Worm (Caenorhabditis elegans): ENCODE measurements around the gene B0336.12.

Gene B0336.12

DNA sequence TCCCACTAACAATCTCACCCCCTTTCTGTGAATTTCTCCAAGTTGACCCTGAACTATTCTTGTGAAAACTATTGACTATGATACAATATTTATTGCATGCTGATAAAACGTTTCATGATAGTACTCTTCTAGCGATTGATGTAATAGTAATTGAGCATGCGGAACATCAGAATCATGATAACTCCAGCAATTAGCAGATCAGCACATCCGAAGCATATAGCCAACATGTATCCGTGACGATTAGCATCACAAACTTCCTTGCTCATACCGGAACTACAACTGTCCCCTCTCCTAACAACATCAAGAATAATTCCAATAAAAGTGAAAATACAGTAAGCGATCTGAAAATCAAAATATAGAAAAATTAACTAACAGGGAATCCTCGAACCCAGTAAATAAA is 20.1 kb upstream of the B0336.12 start:
- TF ChIP-seq hmbx-1 (tag; optimal IDR thresholded peaks at IDR 0.05) (no peak), aly-1 (tag; optimal IDR thresholded peaks at IDR 0.05) (no peak), flt-1 (GFP tag; IDR thresholded peaks at IDR 0.05) (no peak), ets-7 (tag; optimal IDR thresholded peaks at IDR 0.05) (no peak), ceh-13 (GFP tag; optimal IDR thresholded peaks at IDR 0.05) (no peak), hnd-1 (tag; optimal IDR thresholded peaks at IDR 0.05) (no peak), sea-1 (GFP tag; conservative IDR thresholded peaks at IDR 0.05) (no peak), F13C5.2 (tag; optimal IDR thresholded peaks at IDR 0.05) (no peak), hmg-4 (GFP tag; optimal IDR thresholded peaks at IDR 0.05) (no peak)

DNA sequence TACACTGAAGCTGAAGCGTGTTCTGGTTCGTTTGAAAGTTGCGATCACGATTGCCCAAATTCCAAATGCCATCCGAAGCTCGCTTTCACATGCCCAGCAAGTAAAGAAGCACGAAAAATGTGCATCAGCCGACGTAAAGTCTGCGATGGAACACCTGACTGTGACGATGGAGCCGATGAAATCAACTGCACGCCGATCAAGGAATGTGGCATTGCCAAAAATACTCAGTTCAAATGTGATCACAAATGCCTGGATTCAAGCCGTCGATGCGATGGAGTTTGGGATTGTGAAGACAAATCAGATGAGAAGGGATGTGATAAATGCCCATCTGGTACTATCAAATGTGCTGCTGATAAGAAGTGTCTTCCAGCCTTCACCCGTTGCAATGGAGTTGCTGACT is 19.4 kb upstream of the B0336.12 start:
- TF ChIP-seq hmbx-1 (tag; optimal IDR thresholded peaks at IDR 0.05) (no peak), pes-1 (GFP tag; IDR thresholded peaks at IDR 0.05) (no peak), ceh-13 (GFP tag; optimal IDR thresholded peaks at IDR 0.05) (no peak), aly-1 (tag; optimal IDR thresholded peaks at IDR 0.05) (no peak), tbx-37 (GFP tag; conservative IDR thresholded peaks at IDR 0.05) (no peak), scrt-1 (GFP tag; IDR thresholded peaks at IDR 0.05) (no peak), flt-1 (GFP tag; IDR thresholded peaks at IDR 0.05) (no peak), ceh-36 (tag; optimal IDR thresholded peaks at IDR 0.05) (no peak), sea-1 (GFP tag; conservative IDR thresholded peaks at IDR 0.05) (no peak), tbx-11 (GFP tag; IDR thresholded peaks at IDR 0.05) (no peak), ets-7 (tag; optimal IDR thresholded peaks at IDR 0.05) (no peak), hnd-1 (tag; optimal IDR thresholded peaks at IDR 0.05) (no peak), tra-4 (tag; optimal IDR thresholded peaks at IDR 0.05) (no peak), ama-1 (optimal IDR thresholded peaks at IDR 0.05) (no peak), B0310.2 (tag; optimal IDR thresholded peaks at IDR 0.05) (no peak), F13C5.2 (tag; optimal IDR thresholded peaks at IDR 0.05) (no peak), hmg-4 (GFP tag; optimal IDR thresholded peaks at IDR 0.05) (no peak)

DNA sequence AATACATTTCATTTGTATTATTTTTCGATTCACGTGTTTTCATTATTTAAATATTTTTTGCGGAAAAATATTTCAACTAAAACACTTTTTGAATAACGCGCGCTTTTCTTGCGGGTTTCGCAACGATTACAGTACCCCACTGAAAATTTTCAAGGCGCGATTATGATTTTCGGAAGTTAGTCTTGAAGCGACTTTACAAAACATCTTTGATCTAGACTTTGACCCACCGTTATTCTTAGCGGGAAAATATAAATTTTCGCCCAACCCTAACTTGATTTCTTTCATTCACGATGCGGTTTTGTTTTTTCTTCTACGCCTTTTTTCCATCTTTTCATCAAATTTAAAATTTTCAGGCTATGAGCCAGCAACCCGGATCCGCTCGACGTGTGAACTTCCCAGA is 17.9 kb upstream of the B0336.12 start, which contains the start of gene egg-1:
Gene egg-1 (plus strand): TSS at position 354 of the 400 bp plus-strand sequence.
- TF ChIP-seq hmg-4 (GFP tag; optimal IDR thresholded peaks at IDR 0.05) (no peak), pes-1 (GFP tag; IDR thresholded peaks at IDR 0.05) (no peak), ama-1 (optimal IDR thresholded peaks at IDR 0.05) (no peak), tra-4 (tag; optimal IDR thresholded peaks at IDR 0.05) (no peak), F13C5.2 (tag; optimal IDR thresholded peaks at IDR 0.05) (no peak), aly-1 (tag; optimal IDR thresholded peaks at IDR 0.05) (no peak), ceh-13 (GFP tag; optimal IDR thresholded peaks at IDR 0.05) (no peak), sea-1 (GFP tag; conservative IDR thresholded peaks at IDR 0.05) (no peak), scrt-1 (GFP tag; IDR thresholded peaks at IDR 0.05) (no peak), ets-7 (tag; optimal IDR thresholded peaks at IDR 0.05) (no peak), B0310.2 (tag; optimal IDR thresholded peaks at IDR 0.05) (no peak)

DNA sequence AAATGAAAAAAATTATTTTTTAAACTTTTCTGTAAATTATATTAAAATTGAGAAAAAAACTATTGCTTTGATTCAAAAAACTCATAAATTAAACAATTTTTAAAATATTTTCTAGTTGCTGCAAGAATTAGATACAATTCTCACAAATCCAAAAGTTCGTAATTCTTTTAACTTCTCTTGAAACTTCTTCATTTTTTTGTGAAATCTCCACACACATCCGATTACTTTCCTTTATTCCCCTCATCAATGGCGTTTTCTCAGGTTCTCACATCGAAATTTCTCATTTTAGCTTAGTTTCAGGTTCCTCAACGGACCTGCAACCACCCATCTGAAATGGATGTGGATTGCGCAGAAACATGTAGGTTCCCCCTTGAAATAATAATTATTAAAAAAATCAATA is 12.6 kb upstream of the B0336.12 start, which contains the start of gene wrm-1:
Gene wrm-1 (plus strand): TSS at position 301 of the 400 bp plus-strand sequence.
- TF ChIP-seq hmbx-1 (tag; optimal IDR thresholded peaks at IDR 0.05) = no peak
- no peak for TF ChIP-seq tbx-37 (GFP tag; conservative IDR thresholded peaks at IDR 0.05)
- no peak for TF ChIP-seq aly-1 (tag; optimal IDR thresholded peaks at IDR 0.05)
- TF ChIP-seq ceh-13 (GFP tag; optimal IDR thresholded peaks at IDR 0.05) = no peak
- TF ChIP-seq sea-1 (GFP tag; conservative IDR thresholded peaks at IDR 0.05) = no peak
- no peak for TF ChIP-seq flt-1 (GFP tag; IDR thresholded peaks at IDR 0.05)
- no peak for TF ChIP-seq scrt-1 (GFP tag; IDR thresholded peaks at IDR 0.05)
- TF ChIP-seq B0310.2 (tag; optimal IDR thresholded peaks at IDR 0.05) = no peak
- no peak for TF ChIP-seq F13C5.2 (tag; optimal IDR thresholded peaks at IDR 0.05)

DNA sequence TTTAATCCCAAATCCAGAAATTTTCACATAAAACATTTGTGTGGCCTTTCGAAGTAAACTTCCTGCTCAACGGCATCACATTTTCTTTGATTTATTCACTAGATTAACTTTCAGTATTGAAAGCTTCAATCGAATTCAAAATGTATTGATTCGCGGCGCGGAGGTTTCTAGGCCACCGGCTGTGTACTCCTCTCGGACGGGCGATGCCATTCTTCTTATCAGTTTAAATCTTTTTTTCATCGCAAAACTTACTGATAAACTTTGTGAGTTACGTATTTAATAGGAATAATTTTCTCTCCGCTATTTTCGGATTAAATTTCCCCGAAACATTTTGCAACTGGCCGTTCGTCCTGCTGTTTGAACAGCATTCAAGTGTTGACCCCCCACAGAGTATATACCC is 11.9 kb upstream of the B0336.12 start:
- TF ChIP-seq tra-4 (tag; optimal IDR thresholded peaks at IDR 0.05) (no peak), hmbx-1 (tag; optimal IDR thresholded peaks at IDR 0.05) (no peak), tbx-11 (GFP tag; IDR thresholded peaks at IDR 0.05) (no peak), ceh-36 (tag; optimal IDR thresholded peaks at IDR 0.05) (no peak), sea-1 (GFP tag; conservative IDR thresholded peaks at IDR 0.05) (no peak), F13C5.2 (tag; optimal IDR thresholded peaks at IDR 0.05) (no peak), ets-7 (tag; optimal IDR thresholded peaks at IDR 0.05) (no peak), ama-1 (optimal IDR thresholded peaks at IDR 0.05) (no peak), pes-1 (GFP tag; IDR thresholded peaks at IDR 0.05) (no peak), B0310.2 (tag; optimal IDR thresholded peaks at IDR 0.05) (no peak), aly-1 (tag; optimal IDR thresholded peaks at IDR 0.05) (no peak), ceh-13 (GFP tag; optimal IDR thresholded peaks at IDR 0.05) (no peak), tbx-37 (GFP tag; conservative IDR thresholded peaks at IDR 0.05) (peak; percentile 12; the same call in 1 of the 2 replicates), hmg-4 (GFP tag; optimal IDR thresholded peaks at IDR 0.05) (peak; percentile 21), scrt-1 (GFP tag; IDR thresholded peaks at IDR 0.05) (no peak), flt-1 (GFP tag; IDR thresholded peaks at IDR 0.05) (no peak), hnd-1 (tag; optimal IDR thresholded peaks at IDR 0.05) (no peak)

DNA sequence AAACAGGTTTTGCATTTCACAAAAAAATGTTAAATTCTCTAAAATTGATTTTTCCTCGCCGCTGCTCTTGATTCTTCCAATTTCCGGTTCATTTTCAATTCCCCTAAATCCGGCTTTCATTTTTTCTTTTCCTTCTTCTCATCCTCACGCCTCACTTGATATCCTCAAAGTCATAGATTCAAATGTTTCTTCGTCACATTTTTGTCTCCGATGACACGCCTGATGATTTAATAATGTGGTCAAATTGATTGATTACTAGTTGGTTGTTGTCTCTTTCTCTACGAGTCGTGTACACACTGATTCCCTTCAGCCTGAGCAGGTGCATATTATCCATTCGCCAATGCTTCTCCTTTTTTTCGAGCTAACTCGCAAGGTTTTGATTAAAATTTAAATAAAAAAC is 11.5 kb upstream of the B0336.12 start:
- TF ChIP-seq ceh-36 (tag; optimal IDR thresholded peaks at IDR 0.05) = no peak
- TF ChIP-seq flt-1 (GFP tag; IDR thresholded peaks at IDR 0.05) = no peak
- TF ChIP-seq pes-1 (GFP tag; IDR thresholded peaks at IDR 0.05) = no peak
- no peak for TF ChIP-seq hmbx-1 (tag; optimal IDR thresholded peaks at IDR 0.05)
- TF ChIP-seq aly-1 (tag; optimal IDR thresholded peaks at IDR 0.05) = no peak
- no peak for TF ChIP-seq B0310.2 (tag; optimal IDR thresholded peaks at IDR 0.05)
- no peak for TF ChIP-seq ama-1 (optimal IDR thresholded peaks at IDR 0.05)
- TF ChIP-seq scrt-1 (GFP tag; IDR thresholded peaks at IDR 0.05) = no peak
- no peak for TF ChIP-seq sea-1 (GFP tag; conservative IDR thresholded peaks at IDR 0.05)
- TF ChIP-seq hnd-1 (tag; optimal IDR thresholded peaks at IDR 0.05) = no peak
- no peak for TF ChIP-seq tbx-37 (GFP tag; conservative IDR thresholded peaks at IDR 0.05)
- TF ChIP-seq hmg-4 (GFP tag; optimal IDR thresholded peaks at IDR 0.05) = no peak
- no peak for TF ChIP-seq ceh-13 (GFP tag; optimal IDR thresholded peaks at IDR 0.05)
- TF ChIP-seq ets-7 (tag; optimal IDR thresholded peaks at IDR 0.05) = no peak
- TF ChIP-seq tbx-11 (GFP tag; IDR thresholded peaks at IDR 0.05) = no peak
- no peak for TF ChIP-seq tra-4 (tag; optimal IDR thresholded peaks at IDR 0.05)
- TF ChIP-seq F13C5.2 (tag; optimal IDR thresholded peaks at IDR 0.05) = no peak

DNA sequence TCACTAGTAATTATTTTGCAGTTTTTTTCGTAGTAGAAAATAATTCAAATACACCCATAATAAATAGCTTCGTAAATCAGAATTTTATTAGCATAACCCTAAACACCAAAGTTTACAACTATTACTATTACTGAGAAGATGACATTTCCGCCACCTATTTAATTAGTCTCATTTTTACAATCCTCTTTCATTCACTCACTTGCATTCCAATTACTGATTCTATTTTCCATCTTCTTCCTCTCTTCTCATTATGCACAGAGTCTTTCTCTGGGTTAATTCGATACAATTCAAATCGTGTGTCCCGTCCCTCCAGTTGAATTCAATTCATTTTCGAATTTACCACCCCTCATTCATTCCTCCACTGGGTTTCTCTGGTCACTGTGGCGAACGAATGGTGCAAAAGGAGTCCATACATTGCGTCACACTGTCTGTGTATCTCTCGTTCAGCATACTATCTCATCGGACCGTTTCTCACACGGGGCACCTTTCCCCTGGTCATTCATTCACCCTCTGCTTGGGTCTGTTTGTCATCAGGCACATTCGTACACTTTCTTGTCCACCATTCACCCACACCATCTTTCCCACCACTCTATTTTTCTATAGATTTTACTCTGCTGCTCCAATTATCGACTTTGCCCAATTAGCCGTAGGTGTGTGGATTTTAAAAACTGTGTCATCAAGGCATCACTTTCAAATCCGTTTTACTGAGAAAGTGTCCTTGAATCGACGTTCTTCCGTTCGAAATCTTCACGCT is 10.5 kb upstream of the B0336.12 start:
- no peak for TF ChIP-seq pes-1 (GFP tag; IDR thresholded peaks at IDR 0.05)
- TF ChIP-seq ets-7 (tag; optimal IDR thresholded peaks at IDR 0.05) = no peak
- TF ChIP-seq B0310.2 (tag; optimal IDR thresholded peaks at IDR 0.05) = no peak
- peak; percentile 51 for TF ChIP-seq aly-1 (tag; optimal IDR thresholded peaks at IDR 0.05)
- TF ChIP-seq tra-4 (tag; optimal IDR thresholded peaks at IDR 0.05) = no peak
- TF ChIP-seq scrt-1 (GFP tag; IDR thresholded peaks at IDR 0.05) = 0 out of 2 replicates have a peak, but pooled peaks have one; percentile 9
- no peak for TF ChIP-seq ceh-36 (tag; optimal IDR thresholded peaks at IDR 0.05)
- TF ChIP-seq F13C5.2 (tag; optimal IDR thresholded peaks at IDR 0.05) = no peak
- peak; percentile 27 for TF ChIP-seq hmg-4 (GFP tag; optimal IDR thresholded peaks at IDR 0.05)
- TF ChIP-seq tbx-37 (GFP tag; conservative IDR thresholded peaks at IDR 0.05) = no peak
- no peak for TF ChIP-seq ama-1 (optimal IDR thresholded peaks at IDR 0.05)
- TF ChIP-seq flt-1 (GFP tag; IDR thresholded peaks at IDR 0.05) = no peak
